Fruit fly (Drosophila melanogaster) whole organism, embryonic: ENCODE data around the gene fkh.

Experiments
- Abd-B ChIP-seq: fragments of 200-800 bp; sonication (Bioruptor generic); optimal IDR thresholded peaks from 2 replicates; lab custom pipeline; 2018; ENCODE audit warnings: missing biosample characterization, mild to moderate bottlenecking, missing genetic modification characterization, moderate library complexity
- Adf1 ChIP-seq: fragments of 200-800 bp; sonication (Bioruptor generic); IDR thresholded peaks from 2 replicates; pipeline ENCODE4 v1.3.6; 2022; ENCODE audit warnings: missing biosample characterization, missing genetic modification characterization
- B-H2 ChIP-seq: fragments of 200-800 bp; sonication (Bioruptor generic); optimal IDR thresholded peaks from 2 replicates; lab custom pipeline; 2018; ENCODE audit warnings: missing biosample characterization, mild to moderate bottlenecking, missing genetic modification characterization
- BtbVII ChIP-seq: fragments of 200-800 bp; sonication (Bioruptor generic); optimal IDR thresholded peaks from 3 replicates; lab custom pipeline; 2017; ENCODE audit warnings: missing biosample characterization, mild to moderate bottlenecking, missing genetic modification characterization
- CG10147 ChIP-seq: fragments of 200-800 bp; sonication (Bioruptor generic); optimal IDR thresholded peaks from 2 replicates; lab custom pipeline; 2019; ENCODE audit warnings: missing biosample characterization, mild to moderate bottlenecking, missing genetic modification characterization, moderate library complexity
- CG10654 ChIP-seq: fragments of 200-800 bp; sonication (Bioruptor generic); optimal IDR thresholded peaks from 2 replicates; lab custom pipeline; 2016; ENCODE audit warnings: missing biosample characterization, missing genetic modification characterization
- CG10959 ChIP-seq: fragments of 200-800 bp; sonication (Bioruptor generic); IDR thresholded peaks from 2 replicates; pipeline ENCODE4 v1.3.6; 2022; ENCODE audit warnings: missing biosample characterization, missing genetic modification characterization
- CG12942 ChIP-seq: fragments of 200-800 bp; sonication (Bioruptor generic); optimal IDR thresholded peaks from 3 replicates; lab custom pipeline; 2016; ENCODE audit warnings: missing biosample characterization, missing genetic modification characterization
- CG13775 ChIP-seq: fragments of 200-800 bp; sonication (Bioruptor generic); optimal IDR thresholded peaks from 3 replicates; lab custom pipeline; 2017; ENCODE audit warnings: missing biosample characterization, mild to moderate bottlenecking, missing genetic modification characterization
- CG14667 ChIP-seq: fragments of 200-800 bp; sonication (Bioruptor generic); IDR thresholded peaks from 2 replicates; pipeline ENCODE4 v1.3.6; 2022; ENCODE audit warnings: missing biosample characterization, missing genetic modification characterization
- CG15514 ChIP-seq: fragments of 200-800 bp; sonication (Bioruptor generic); optimal IDR thresholded peaks from 3 replicates; lab custom pipeline; 2017; ENCODE audit warnings: missing biosample characterization, missing genetic modification characterization, mild to moderate bottlenecking, moderate library complexity, missing genetic modification reagents
- CG1792 ChIP-seq: fragments of 200-800 bp; sonication (Bioruptor generic); optimal IDR thresholded peaks from 2 replicates; lab custom pipeline; 2016; ENCODE audit warnings: missing biosample characterization, missing genetic modification characterization
- CG2129 ChIP-seq: fragments of 200-800 bp; sonication (Bioruptor generic); IDR thresholded peaks from 2 replicates; pipeline ENCODE4 v1.3.6; 2022; ENCODE audit warnings: missing biosample characterization, missing genetic modification characterization; ENCODE audit not compliant: partially characterized antibody
- CG3995 ChIP-seq: fragments of 200-800 bp; sonication (Bioruptor generic); optimal IDR thresholded peaks from 3 replicates; lab custom pipeline; 2016; ENCODE audit warnings: missing biosample characterization, missing genetic modification characterization
- CG4617 ChIP-seq: fragments of 200-800 bp; sonication (Bioruptor generic); optimal IDR thresholded peaks from 3 replicates; lab custom pipeline; 2016; ENCODE audit warnings: missing biosample characterization, missing genetic modification characterization, borderline replicate concordance
- CG5245 ChIP-seq: fragments of 200-800 bp; sonication (Bioruptor generic); optimal IDR thresholded peaks from 3 replicates; lab custom pipeline; 2016; ENCODE audit warnings: missing biosample characterization, missing genetic modification characterization
- CG6854 ChIP-seq: fragments of 200-800 bp; sonication (Bioruptor generic); optimal IDR thresholded peaks from 3 replicates; lab custom pipeline; 2017; ENCODE audit warnings: missing biosample characterization, mild to moderate bottlenecking, missing genetic modification characterization
- Camta ChIP-seq: fragments of 200-800 bp; sonication (Bioruptor generic); optimal IDR thresholded peaks from 2 replicates; lab custom pipeline; 2016; ENCODE audit warnings: missing biosample characterization, missing genetic modification characterization
- E2f1 ChIP-seq: fragments of 200-800 bp; sonication (Bioruptor generic); IDR thresholded peaks from 2 replicates; pipeline ENCODE4 v1.3.6; 2022; ENCODE audit warnings: missing biosample characterization, missing genetic modification characterization
- Hmr ChIP-seq: fragments of 200-800 bp; sonication (Bioruptor generic); optimal IDR thresholded peaks from 3 replicates; lab custom pipeline; 2017; ENCODE audit warnings: mild to moderate bottlenecking, missing biosample characterization, missing genetic modification reagents, missing genetic modification characterization
- Lhr ChIP-seq: fragments of 200-800 bp; sonication (Bioruptor generic); optimal IDR thresholded peaks from 3 replicates; lab custom pipeline; 2017; ENCODE audit warnings: mild to moderate bottlenecking, missing biosample characterization, missing genetic modification reagents, missing genetic modification characterization
- Neu2 ChIP-seq: fragments of 200-800 bp; sonication (Bioruptor generic); optimal IDR thresholded peaks from 3 replicates; lab custom pipeline; 2016; ENCODE audit warnings: missing biosample characterization, missing genetic modification characterization, borderline replicate concordance
- Opbp ChIP-seq: fragments of 200-800 bp; sonication (Bioruptor generic); IDR thresholded peaks from 3 replicates; pipeline ENCODE4 v1.3.6; 2022; ENCODE audit warnings: missing biosample characterization, missing genetic modification characterization; ENCODE audit not compliant: partially characterized antibody
- Optix ChIP-seq: fragments of 200-800 bp; sonication (Bioruptor generic); IDR thresholded peaks from 3 replicates; pipeline ENCODE4 v1.3.6; 2022; ENCODE audit warnings: missing biosample characterization, missing genetic modification characterization
- Pdp1 ChIP-seq, 2 experiments: fragments of 200-800 bp; sonication (Bioruptor generic); optimal IDR thresholded peaks; 3 replicates each; lab custom pipeline; 2016; ENCODE audit warnings: missing biosample characterization in 2 of 2, missing genetic modification characterization in 2 of 2, mild to moderate bottlenecking in 1 of 2, moderate library complexity in 1 of 2
- Sox100B ChIP-seq: fragments of 200-800 bp; sonication (Bioruptor generic); optimal IDR thresholded peaks from 3 replicates; lab custom pipeline; 2018; ENCODE audit warnings: missing biosample characterization, mild to moderate bottlenecking, missing genetic modification characterization
- Sry-β ChIP-seq: fragments of 200-800 bp; sonication (Bioruptor generic); optimal IDR thresholded peaks from 2 replicates; lab custom pipeline; 2018; ENCODE audit warnings: missing biosample characterization, mild to moderate bottlenecking, missing genetic modification characterization, moderate library complexity
- Ssrp ChIP-seq: fragments of 200-800 bp; sonication (Bioruptor generic); optimal IDR thresholded peaks from 2 replicates; lab custom pipeline; 2018; ENCODE audit warnings: missing biosample characterization, mild to moderate bottlenecking, missing genetic modification characterization, moderate library complexity
- Taf1 ChIP-seq: fragments of 200-800 bp; sonication (Bioruptor generic); IDR thresholded peaks from 2 replicates; pipeline ENCODE4 v1.3.6; 2022; ENCODE audit warnings: missing biosample characterization, missing genetic modification characterization
- Trl ChIP-seq, 3 experiments: fragments of >200 bp in 2 of 3; fragments of 200-800 bp in 1 of 3; sonication (Bioruptor generic) in 1 of 3; optimal IDR thresholded peaks; 2 replicates in 1 of 3; 3 replicates in 2 of 3; lab custom pipeline; 2016 to 2017; ENCODE audit warnings: missing biosample characterization in 1 of 3, missing genetic modification characterization in 1 of 3
- Vsx1 ChIP-seq: fragments of 200-800 bp; sonication (Bioruptor generic); optimal IDR thresholded peaks from 2 replicates; lab custom pipeline; 2017; ENCODE audit warnings: missing biosample characterization, mild to moderate bottlenecking, missing genetic modification characterization, missing genetic modification reagents
- ab ChIP-seq: fragments of 200-800 bp; sonication (Bioruptor generic); optimal IDR thresholded peaks from 2 replicates; lab custom pipeline; 2016; ENCODE audit warnings: missing biosample characterization, missing genetic modification characterization
- ac ChIP-seq: fragments of 200-800 bp; sonication (Bioruptor generic); optimal IDR thresholded peaks from 3 replicates; lab custom pipeline; 2017; ENCODE audit warnings: missing biosample characterization, mild to moderate bottlenecking, missing genetic modification characterization
- ash1 ChIP-seq: fragments of 200-800 bp; sonication (Bioruptor generic); optimal IDR thresholded peaks from 2 replicates; lab custom pipeline; 2018; ENCODE audit warnings: missing biosample characterization, mild to moderate bottlenecking, missing genetic modification characterization
- chm ChIP-seq: fragments of 200-800 bp; sonication (Bioruptor generic); IDR thresholded peaks from 2 replicates; pipeline ENCODE4 v1.3.6; 2022; ENCODE audit warnings: missing biosample characterization, missing genetic modification characterization
- ci ChIP-seq: fragments of 200-800 bp; sonication (Bioruptor generic); IDR thresholded peaks from 3 replicates; pipeline ENCODE4 v1.3.6; 2022; ENCODE audit warnings: missing biosample characterization, missing genetic modification characterization
- corto ChIP-seq: fragments of 200-800 bp; sonication (Bioruptor generic); optimal IDR thresholded peaks from 2 replicates; lab custom pipeline; 2016; ENCODE audit warnings: missing biosample characterization, mild to moderate bottlenecking, missing genetic modification characterization, moderate library complexity
- fd102C ChIP-seq: fragments of 200-800 bp; sonication (Bioruptor generic); optimal IDR thresholded peaks from 2 replicates; lab custom pipeline; 2018; ENCODE audit warnings: missing biosample characterization, mild to moderate bottlenecking, missing genetic modification characterization, moderate library complexity
- ftz-f1 ChIP-seq: fragments of 200-800 bp; sonication (Bioruptor generic); optimal IDR thresholded peaks from 2 replicates; lab custom pipeline; 2016; ENCODE audit warnings: missing biosample characterization, missing genetic modification characterization
- mirr ChIP-seq: fragments of 200-800 bp; sonication (Bioruptor generic); optimal IDR thresholded peaks from 3 replicates; lab custom pipeline; 2018; ENCODE audit warnings: missing biosample characterization, mild to moderate bottlenecking, missing genetic modification characterization
- pan ChIP-seq, 4 experiments: fragments of >200 bp in 3 of 4; fragments of 200-800 bp in 1 of 4; sonication (Bioruptor generic) in 1 of 4; optimal IDR thresholded peaks in 3 of 4; IDR thresholded peaks in 1 of 4; 2 replicates each; pipeline versions ENCODE4 v1.3.6 to Lab custom; 2017 to 2022; ENCODE audit warnings: missing biosample characterization in 2 of 4, missing genetic modification characterization in 2 of 4, mixed read lengths in 1 of 4
- prd ChIP-seq, 3 experiments: fragments of >200 bp in 2 of 3; fragments of 200-800 bp in 1 of 3; sonication (Bioruptor generic) in 1 of 3; optimal IDR thresholded peaks in 2 of 3; IDR thresholded peaks in 1 of 3; 2 replicates in 2 of 3; 3 replicates in 1 of 3; pipeline versions ENCODE4 v1.3.6 to Lab custom; 2017 to 2022; ENCODE audit warnings: missing biosample characterization in 1 of 3, missing genetic modification characterization in 1 of 3
- pzg ChIP-seq: fragments of 200-800 bp; sonication (Bioruptor generic); optimal IDR thresholded peaks from 3 replicates; lab custom pipeline; 2018; ENCODE audit warnings: missing biosample characterization, mild to moderate bottlenecking, missing genetic modification characterization, moderate library complexity
- sens ChIP-seq: fragments of 200-800 bp; sonication (Bioruptor generic); peaks from one replicate; lab custom pipeline; 2016; ENCODE audit warnings: missing biosample characterization, missing genetic modification characterization
- stwl ChIP-seq: fragments of 200-800 bp; sonication (Bioruptor generic); optimal IDR thresholded peaks from 3 replicates; lab custom pipeline; 2018; ENCODE audit warnings: missing biosample characterization, mild to moderate bottlenecking, missing genetic modification characterization, moderate library complexity
- tap ChIP-seq: fragments of 200-800 bp; optimal IDR thresholded peaks from 3 replicates; lab custom pipeline; 2019; ENCODE audit warnings: missing biosample characterization, mild to moderate bottlenecking, missing genetic modification characterization, moderate library complexity

Gene fkh

dm6 chr3R:28599238-28600127 is 14.4 kb upstream of the fkh start, which contains the start of the genes Noa36 and Hrb98DE (continued):
- no peak for TF ChIP-seq Neu2 (GFP tag; lab: Kevin White, UChicago)
- TF ChIP-seq Pdp1 (GFP tag; optimal IDR thresholded peaks at IDR 0.05; lab: Kevin White, UChicago): peak; percentile 26 to 41
- no peak for TF ChIP-seq CG3995 (GFP tag; lab: Kevin White, UChicago)
- TF ChIP-seq Ssrp (tag; lab: Kevin White, UChicago): peak; percentile 18
- TF ChIP-seq CG1792 (GFP tag; lab: Kevin White, UChicago): peak; percentile 0
- TF ChIP-seq CG6854 (GFP tag; lab: Kevin White, UChicago): peak; percentile 0
- TF ChIP-seq Abd-B (GFP tag; lab: Kevin White, UChicago): peak; percentile 74
- TF ChIP-seq sens (GFP tag; lab: Kevin White, UChicago): peak; percentile 24
- peak; percentile 38; the same call in 1 of the 2 replicates for TF ChIP-seq CG14667 (GFP tag; lab: Robert Waterston, UW)
- peak; percentile 16 for TF ChIP-seq Vsx1 (GFP tag; lab: Kevin White, UChicago)
- no peak for TF ChIP-seq CG10147 (GFP tag; lab: Kevin White, UChicago)
- no peak for TF ChIP-seq CG2129
- TF ChIP-seq pan (optimal IDR thresholded peaks at IDR 0.05; lab: Kevin White, UChicago): no peak
- peak in 1 of 2 experiments; percentile 49 for TF ChIP-seq pan (GFP tag; optimal IDR thresholded peaks at IDR 0.05 in 1 of 2, IDR thresholded peaks at IDR 0.05 in 1 of 2)
- no peak for TF ChIP-seq Opbp (GFP tag; lab: Robert Waterston, UW)
- peak; percentile 18 for TF ChIP-seq pzg
- TF ChIP-seq tap (tag; lab: Kevin White, UChicago): no peak
- TF ChIP-seq CG13775: peak; percentile 27
- no peak for TF ChIP-seq prd (optimal IDR thresholded peaks at IDR 0.05; lab: Kevin White, UChicago)
- peak; percentile 65; the same call in 2 of the 3 replicates for TF ChIP-seq prd (GFP tag; IDR thresholded peaks at IDR 0.05; lab: Robert Waterston, UW)
- no peak for TF ChIP-seq ac (GFP tag; lab: Kevin White, UChicago)
- TF ChIP-seq Hmr (GFP tag; lab: Kevin White, UChicago): peak; percentile 23
- no peak for TF ChIP-seq CG4617 (GFP tag; lab: Kevin White, UChicago)
- TF ChIP-seq CG15514 (GFP tag; lab: Kevin White, UChicago): peak; percentile 32
- peak; percentile 15 for TF ChIP-seq corto (GFP tag; lab: Kevin White, UChicago)
- peak; percentile 40 for TF ChIP-seq Sox100B (GFP tag; lab: Kevin White, UChicago)
- TF ChIP-seq stwl (tag; lab: Kevin White, UChicago): peak; percentile 33
- no peak for TF ChIP-seq Adf1 (GFP tag; lab: Robert Waterston, UW)
- peak; percentile 22 for TF ChIP-seq CG10654 (GFP tag; lab: Kevin White, UChicago)
- TF ChIP-seq Taf1: peak; percentile 22; the same call in 1 of the 2 replicates
- TF ChIP-seq ab (GFP tag; lab: Kevin White, UChicago): peak; percentile 21
- TF ChIP-seq Lhr: peak; percentile 43
- no peak for TF ChIP-seq Trl (optimal IDR thresholded peaks at IDR 0.05; lab: Kevin White, UChicago)
- peak; percentile 40 for TF ChIP-seq Trl (GFP tag; optimal IDR thresholded peaks at IDR 0.05; lab: Kevin White, UChicago)
- 0 out of 2 replicates have a peak, but pooled peaks have one; percentile 45 for TF ChIP-seq chm (GFP tag; lab: Robert Waterston, UW)
- TF ChIP-seq ftz-f1: no peak
- TF ChIP-seq BtbVII (GFP tag; lab: Kevin White, UChicago): no peak
- TF ChIP-seq CG5245 (GFP tag; lab: Kevin White, UChicago): no peak
- TF ChIP-seq fd102C (GFP tag; lab: Kevin White, UChicago): no peak
- TF ChIP-seq Sry-β (GFP tag; lab: Kevin White, UChicago): peak; percentile 82
- peak; percentile 28 for TF ChIP-seq Camta (GFP tag; lab: Kevin White, UChicago)
- no peak for TF ChIP-seq E2f1 (GFP tag; lab: Robert Waterston, UW)
- TF ChIP-seq ci (GFP tag; lab: Robert Waterston, UW): 0 out of 3 replicates have a peak, but pooled peaks have one; percentile 22
- peak; percentile 8 for TF ChIP-seq B-H2 (GFP tag; lab: Kevin White, UChicago)
- no peak; the same call in 1 of the 2 replicates for TF ChIP-seq CG10959 (GFP tag; lab: Robert Waterston, UW)
- no peak for TF ChIP-seq mirr
- no peak for TF ChIP-seq Optix (GFP tag; lab: Robert Waterston, UW)
- no peak for TF ChIP-seq ash1
- peak; percentile 16 for TF ChIP-seq CG12942 (GFP tag; lab: Kevin White, UChicago)
